Worm (Caenorhabditis elegans) whole organism, L1 larva: Measurements from ENCODE around the gene Y50E8A.5.

Source experiments
- C16A3.4 ChIP-seq: fragments of 150-350 bp; optimal IDR thresholded peaks from 2 replicates; lab custom pipeline; 2014; ENCODE audit warnings: missing biosample characterization, missing genetic modification characterization
- Y116A8C.19 ChIP-seq: sonication (generic microtip); optimal IDR thresholded peaks from 2 replicates; lab custom pipeline; 2016; ENCODE audit warnings: missing compliant biosample characterization, missing genetic modification characterization, borderline replicate concordance
- aha-1 ChIP-seq: fragments of 150-350 bp; optimal IDR thresholded peaks from 2 replicates; lab custom pipeline; 2014; ENCODE audit warnings: missing biosample characterization, missing genetic modification characterization
- ceh-63 ChIP-seq: fragments of 200-800 bp; sonication (Bioruptor generic); optimal IDR thresholded peaks from 2 replicates; lab custom pipeline; 2018; ENCODE audit warnings: mild to moderate bottlenecking, missing genetic modification characterization, missing compliant biosample characterization
- ceh-8 ChIP-seq: fragments of 200-800 bp; sonication (Bioruptor generic); optimal IDR thresholded peaks from 2 replicates; lab custom pipeline; 2018; ENCODE audit warnings: mild to moderate bottlenecking, missing genetic modification characterization, moderate library complexity, missing compliant biosample characterization
- ceh-82 ChIP-seq, 3 experiments: fragments of 150-350 bp in 1 of 3; sonication (generic microtip) in 2 of 3; optimal IDR thresholded peaks; 2 replicates each; lab custom pipeline; 2014 to 2017; ENCODE audit warnings: missing biosample characterization in 3 of 3, missing genetic modification characterization in 3 of 3
- dsc-1 ChIP-seq: sonication (generic microtip); optimal IDR thresholded peaks from 2 replicates; lab custom pipeline; 2016; ENCODE audit warnings: mild to moderate bottlenecking, missing genetic modification characterization, missing compliant biosample characterization
- efl-1 ChIP-seq, 4 experiments: fragments of 150-350 bp; optimal IDR thresholded peaks in 3 of 4; peaks in 1 of 4; 1 replicate in 1 of 4; 2 replicates in 3 of 4; lab custom pipeline; 2014; ENCODE audit warnings: missing biosample characterization in 2 of 4, missing genetic modification characterization in 2 of 4, missing genetic modification reagents in 2 of 4
- egl-13 ChIP-seq: sonication (generic microtip); optimal IDR thresholded peaks from 2 replicates; lab custom pipeline; 2016; ENCODE audit warnings: missing genotype, missing genetic modification reagents, missing genetic modification characterization, missing compliant biosample characterization
- fkh-4 ChIP-seq: sonication (generic microtip); optimal IDR thresholded peaks from 2 replicates; lab custom pipeline; 2016; ENCODE audit warnings: missing compliant biosample characterization, missing genetic modification characterization, borderline replicate concordance
- fkh-8 ChIP-seq: sonication (generic microtip); optimal IDR thresholded peaks from 2 replicates; lab custom pipeline; 2016; ENCODE audit warnings: mild to moderate bottlenecking, missing genetic modification characterization, missing compliant biosample characterization
- grh-1 ChIP-seq: fragments of 200-800 bp; sonication (Bioruptor generic); IDR thresholded peaks from 2 replicates; pipeline ENCODE4 v1.3.6; 2022; ENCODE audit warnings: missing genetic modification reagents, missing genetic modification characterization, missing compliant biosample characterization
- hlh-17 ChIP-seq: fragments of 200-800 bp; sonication (Bioruptor generic); optimal IDR thresholded peaks from 2 replicates; lab custom pipeline; 2018; ENCODE audit warnings: missing genetic modification characterization, mild to moderate bottlenecking, missing compliant biosample characterization, moderate library complexity, borderline replicate concordance
- hlh-4 ChIP-seq: sonication (generic microtip); optimal IDR thresholded peaks from 2 replicates; lab custom pipeline; 2016; ENCODE audit warnings: mild to moderate bottlenecking, missing genetic modification characterization, missing compliant biosample characterization
- hpl-2 ChIP-seq: fragments of 150-350 bp; optimal IDR thresholded peaks from 2 replicates; lab custom pipeline; 2014; ENCODE audit warnings: missing biosample characterization, missing genetic modification reagents, missing genetic modification characterization
- lin-15B ChIP-seq: fragments of 150-350 bp; sonication (generic microtip); optimal IDR thresholded peaks from 3 replicates; lab custom pipeline; 2014; ENCODE audit warnings: missing biosample characterization, missing genetic modification characterization
- lin-35 ChIP-seq, 2 experiments: fragments of 150-350 bp; optimal IDR thresholded peaks; 2 replicates each; lab custom pipeline; 2014; ENCODE audit warnings: missing biosample characterization in 2 of 2, missing genetic modification characterization in 2 of 2, missing genetic modification reagents in 2 of 2
- lin-39 ChIP-seq: fragments of 150-350 bp; optimal IDR thresholded peaks from 2 replicates; lab custom pipeline; 2014; ENCODE audit warnings: missing biosample characterization, missing genetic modification reagents, missing genetic modification characterization
- lsy-2 ChIP-seq, 2 experiments: fragments of 150-350 bp; optimal IDR thresholded peaks; 2 replicates each; lab custom pipeline; 2014; ENCODE audit warnings: missing biosample characterization in 2 of 2, missing genetic modification characterization in 2 of 2
- mdl-1 ChIP-seq, 2 experiments: fragments of 150-350 bp; optimal IDR thresholded peaks; 2 replicates each; lab custom pipeline; 2014 to 2017; ENCODE audit warnings: missing biosample characterization in 2 of 2, missing genetic modification characterization in 2 of 2, inconsistent platforms in 1 of 2
- mep-1 ChIP-seq: fragments of 150-350 bp; optimal IDR thresholded peaks from 2 replicates; lab custom pipeline; 2014; ENCODE audit warnings: missing biosample characterization, missing genetic modification characterization
- nhr-19 ChIP-seq: fragments of 200-800 bp; sonication (Bioruptor generic); conservative IDR thresholded peaks from 2 replicates; pipeline ENCODE4 v1.3.6; 2022; ENCODE audit warnings: missing genetic modification characterization, missing compliant biosample characterization
- nhr-20 ChIP-seq: sonication (generic microtip); optimal IDR thresholded peaks from 2 replicates; lab custom pipeline; 2016; ENCODE audit warnings: mild to moderate bottlenecking, missing genetic modification characterization, missing compliant biosample characterization
- nhr-47 ChIP-seq: sonication (generic microtip); optimal IDR thresholded peaks from 2 replicates; lab custom pipeline; 2016; ENCODE audit warnings: mild to moderate bottlenecking, missing genetic modification characterization, moderate library complexity, missing compliant biosample characterization
- nhr-71 ChIP-seq: sonication (generic microtip); optimal IDR thresholded peaks from 2 replicates; lab custom pipeline; 2016; ENCODE audit warnings: mild to moderate bottlenecking, missing genetic modification characterization, moderate library complexity, missing compliant biosample characterization
- nhr-85 ChIP-seq: sonication (generic microtip); peaks from one replicate; lab custom pipeline; 2016; ENCODE audit warnings: missing genetic modification characterization, inconsistent platforms, missing compliant biosample characterization
- nhr-90 ChIP-seq: sonication (generic microtip); optimal IDR thresholded peaks from 2 replicates; lab custom pipeline; 2016; ENCODE audit warnings: mild to moderate bottlenecking, missing genetic modification characterization, missing compliant biosample characterization; ENCODE audit not compliant: poor library complexity
- pag-3 ChIP-seq: sonication (generic microtip); optimal IDR thresholded peaks from 2 replicates; lab custom pipeline; 2017; ENCODE audit warnings: missing genetic modification characterization, mild to moderate bottlenecking, missing compliant biosample characterization, antibody characterized with exemption, borderline replicate concordance; ENCODE audit not compliant: insufficient read depth
- pax-3 ChIP-seq: fragments of 200-800 bp; sonication (Bioruptor generic); optimal IDR thresholded peaks from 2 replicates; lab custom pipeline; 2018; ENCODE audit warnings: mild to moderate bottlenecking, missing genetic modification characterization, moderate library complexity, missing compliant biosample characterization
- pqm-1 ChIP-seq: sonication (generic microtip); optimal IDR thresholded peaks from 3 replicates; lab custom pipeline; 2017; ENCODE audit warnings: missing biosample characterization, missing genetic modification characterization
- rnt-1 ChIP-seq: sonication (generic microtip); optimal IDR thresholded peaks from 2 replicates; lab custom pipeline; 2016; ENCODE audit warnings: mild to moderate bottlenecking, missing genetic modification characterization, moderate library complexity, missing compliant biosample characterization
- skn-1 ChIP-seq: fragments of 150-350 bp; optimal IDR thresholded peaks from 2 replicates; lab custom pipeline; 2014; ENCODE audit warnings: missing biosample characterization, missing genetic modification characterization
- snpc-4 ChIP-seq: fragments of 150-350 bp; optimal IDR thresholded peaks from 2 replicates; lab custom pipeline; 2014; ENCODE audit warnings: missing biosample characterization, missing genetic modification characterization
- sup-37 ChIP-seq: fragments of 200-800 bp; sonication (Bioruptor generic); optimal IDR thresholded peaks from 2 replicates; lab custom pipeline; 2018; ENCODE audit warnings: mild to moderate bottlenecking, missing genetic modification characterization, missing compliant biosample characterization
- swsn-7 ChIP-seq: sonication (generic microtip); optimal IDR thresholded peaks from 2 replicates; lab custom pipeline; 2016; ENCODE audit warnings: missing genetic modification characterization, missing compliant biosample characterization
- tbx-2 ChIP-seq: sonication (generic microtip); optimal IDR thresholded peaks from 2 replicates; lab custom pipeline; 2016; ENCODE audit warnings: missing genetic modification characterization, missing compliant biosample characterization
- tlp-1 ChIP-seq: fragments of 150-350 bp; optimal IDR thresholded peaks from 2 replicates; lab custom pipeline; 2014; ENCODE audit warnings: missing biosample characterization, missing genetic modification characterization
- unc-30 ChIP-seq: sonication (generic microtip); optimal IDR thresholded peaks from 2 replicates; lab custom pipeline; 2017; ENCODE audit warnings: missing biosample characterization, missing genetic modification characterization
- unc-86 ChIP-seq: sonication (generic microtip); optimal IDR thresholded peaks from 2 replicates; lab custom pipeline; 2016; ENCODE audit warnings: missing genetic modification characterization, missing compliant biosample characterization
- vab-15 ChIP-seq: sonication (generic microtip); optimal IDR thresholded peaks from 2 replicates; lab custom pipeline; 2017; ENCODE audit warnings: missing genotype, mild to moderate bottlenecking, missing genetic modification characterization, missing compliant biosample characterization
- xbp-1 ChIP-seq: sonication (generic microtip); optimal IDR thresholded peaks from 2 replicates; lab custom pipeline; 2016; ENCODE audit warnings: missing genetic modification characterization, missing compliant biosample characterization
- zag-1 ChIP-seq: fragments of 150-350 bp; optimal IDR thresholded peaks from 2 replicates; lab custom pipeline; 2014; ENCODE audit warnings: missing biosample characterization, missing genetic modification characterization
- zip-4 ChIP-seq: fragments of 200-800 bp; sonication (Bioruptor generic); optimal IDR thresholded peaks from 2 replicates; lab custom pipeline; 2018; ENCODE audit warnings: mild to moderate bottlenecking, missing genetic modification characterization, moderate library complexity, missing compliant biosample characterization
- ztf-4 ChIP-seq: fragments of 150-350 bp; optimal IDR thresholded peaks from 2 replicates; lab custom pipeline; 2014; ENCODE audit warnings: missing biosample characterization, missing genetic modification characterization

Gene Y50E8A.5

ce11 chrV:14695713-14696112, 41.0 kb downstream of the Y50E8A.5 start:
- TF ChIP-seq zip-4 (GFP tag; lab: Kevin White, UChicago) = no peak
- TF ChIP-seq nhr-19 (GFP tag; lab: Robert Waterston, UW) = no peak
- TF ChIP-seq ceh-63 (GFP tag; lab: Kevin White, UChicago) = no peak
- TF ChIP-seq pag-3 (tag; lab: Kevin White, UChicago) = peak; percentile 71
- no peak for TF ChIP-seq zag-1
- no peak for TF ChIP-seq lin-35 (GFP tag; optimal IDR thresholded peaks at IDR 0.05; lab: Kevin White, UChicago)
- TF ChIP-seq sup-37 = no peak
- TF ChIP-seq rnt-1 (tag; lab: Kevin White, UChicago) = peak; percentile 22
- no peak for TF ChIP-seq lin-39 (tag; lab: Kevin White, UChicago)
- TF ChIP-seq vab-15 (tag; lab: Kevin White, UChicago) = no peak
- no peak for TF ChIP-seq pqm-1 (tag; lab: Kevin White, UChicago)
- no peak for TF ChIP-seq C16A3.4
- TF ChIP-seq Y116A8C.19 = no peak
- TF ChIP-seq egl-13 (tag; lab: Kevin White, UChicago) = no peak

ce11 chrV:14689060-14689750, 47.5 kb downstream of the Y50E8A.5 start, which contains the start of gene gasr-8:
gasr-8 (plus strand) TSS chrV:14689110.
- no peak for TF ChIP-seq ceh-82 (tag; optimal IDR thresholded peaks at IDR 0.05; lab: Kevin White, UChicago)
- peak in 1 of 2 experiments; percentile 16 for TF ChIP-seq lin-35 (GFP tag; optimal IDR thresholded peaks at IDR 0.05; lab: Kevin White, UChicago)
- no peak for TF ChIP-seq tbx-2
- TF ChIP-seq hlh-4 = no peak
- no peak for TF ChIP-seq tlp-1
- no peak for TF ChIP-seq hlh-17 (GFP tag; lab: Kevin White, UChicago)
- TF ChIP-seq nhr-85 (tag; lab: Kevin White, UChicago) = peak; percentile 20
- TF ChIP-seq fkh-4 (tag; lab: Kevin White, UChicago) = no peak
- TF ChIP-seq hpl-2 (GFP tag; lab: Kevin White, UChicago) = no peak
- TF ChIP-seq aha-1 (tag; lab: Kevin White, UChicago) = no peak
- TF ChIP-seq unc-30 (tag; lab: Kevin White, UChicago) = no peak
- no peak for TF ChIP-seq efl-1 (optimal IDR thresholded peaks at IDR 0.05; lab: Kevin White, UChicago)
- peak in 1 of 2 experiments; percentile 41 for TF ChIP-seq efl-1 (GFP tag; optimal IDR thresholded peaks at IDR 0.05 in 1 of 2; lab: Kevin White, UChicago)
- TF ChIP-seq mdl-1 (tag; optimal IDR thresholded peaks at IDR 0.05; lab: Kevin White, UChicago) = no peak
- TF ChIP-seq fkh-8 = peak; percentile 54
- TF ChIP-seq nhr-90 (tag; lab: Kevin White, UChicago) = no peak

- TF ChIP-seq pax-3 (tag; lab: Kevin White, UChicago) = peak; percentile 65
- TF ChIP-seq pqm-1 (tag; lab: Kevin White, UChicago) = peak; percentile 37
- peak; percentile 20 for TF ChIP-seq aha-1 (tag; lab: Kevin White, UChicago)
- TF ChIP-seq egl-13 (tag; lab: Kevin White, UChicago) = peak; percentile 5
- TF ChIP-seq grh-1 (GFP tag; lab: Robert Waterston, UW) = peak; percentile 31; the same call in 1 of the 2 replicates
- peak; percentile 38; the same call in 1 of the 2 replicates for TF ChIP-seq nhr-19 (GFP tag; lab: Robert Waterston, UW)
- no peak for TF ChIP-seq fkh-8
- peak; percentile 41 for TF ChIP-seq rnt-1 (tag; lab: Kevin White, UChicago)
- TF ChIP-seq nhr-47 (tag; lab: Kevin White, UChicago) = peak; percentile 48
- peak; percentile 28 for TF ChIP-seq unc-86
- peak; percentile 38 for TF ChIP-seq dsc-1
- peak; percentile 39 for TF ChIP-seq nhr-20 (tag; lab: Kevin White, UChicago)
- peak; percentile 65 for TF ChIP-seq nhr-90 (tag; lab: Kevin White, UChicago)
- TF ChIP-seq zag-1 = no peak
- TF ChIP-seq mep-1 = peak; percentile 62
- TF ChIP-seq ceh-8 (GFP tag; lab: Kevin White, UChicago) = peak; percentile 33
- no peak for TF ChIP-seq lin-15B (tag; lab: Kevin White, UChicago)
- TF ChIP-seq snpc-4 (tag; lab: Kevin White, UChicago) = peak; percentile 28
- TF ChIP-seq lin-35 (GFP tag; optimal IDR thresholded peaks at IDR 0.05; lab: Kevin White, UChicago) = peak; percentile 24 to 62
- no peak for TF ChIP-seq skn-1 (tag; lab: Kevin White, UChicago)
- TF ChIP-seq hpl-2 (GFP tag; lab: Kevin White, UChicago) = no peak
- TF ChIP-seq ztf-4 (tag; lab: Kevin White, UChicago) = peak; percentile 49
- TF ChIP-seq xbp-1 = peak; percentile 12
- peak; percentile 63 for TF ChIP-seq swsn-7 (tag; lab: Kevin White, UChicago)
- peak; percentile 26 to 41 for TF ChIP-seq lsy-2 (tag; optimal IDR thresholded peaks at IDR 0.05; lab: Kevin White, UChicago)
- peak; percentile 69 for TF ChIP-seq nhr-71 (tag; lab: Kevin White, UChicago)
These were observed 48.4 kb downstream of the Y50E8A.5 start, which contains the start of gene C47E8.11 for ce11 chrV:14688097-14688912. C47E8.11 (plus strand) TSS chrV:14688616.
